Worm (Caenorhabditis elegans) whole organism, L3 larva: Measurements from ENCODE around the gene F53F4.11.

Source experiments
- ZK546.5 ChIP-seq: sonication (generic microtip); optimal IDR thresholded peaks from 2 replicates; lab custom pipeline; 2017; ENCODE audit warnings: missing biosample characterization, missing genetic modification characterization
- aly-2 ChIP-seq: fragments of 150-350 bp; optimal IDR thresholded peaks from 2 replicates; lab custom pipeline; 2014; ENCODE audit warnings: missing biosample characterization, missing genetic modification characterization
- ama-1 ChIP-seq: fragments of 150-350 bp; optimal IDR thresholded peaks from 2 replicates; lab custom pipeline; 2018
- ceh-16 ChIP-seq: sonication (generic microtip); optimal IDR thresholded peaks from 2 replicates; lab custom pipeline; 2017; ENCODE audit warnings: missing biosample characterization, missing genetic modification characterization
- ceh-28 ChIP-seq: fragments of 150-350 bp; optimal IDR thresholded peaks from 2 replicates; lab custom pipeline; 2014; ENCODE audit warnings: missing biosample characterization, missing genetic modification reagents, missing genetic modification characterization
- ceh-82 ChIP-seq: fragments of 150-350 bp; optimal IDR thresholded peaks from 2 replicates; lab custom pipeline; 2014; ENCODE audit warnings: missing biosample characterization, missing genetic modification characterization
- ceh-9 ChIP-seq: sonication (generic microtip); optimal IDR thresholded peaks from 2 replicates; lab custom pipeline; 2018; ENCODE audit warnings: missing biosample characterization, missing genetic modification characterization
- daf-12 ChIP-seq: fragments of 150-350 bp; optimal IDR thresholded peaks from 2 replicates; lab custom pipeline; 2014; ENCODE audit warnings: missing biosample characterization, missing genetic modification reagents, missing genetic modification characterization
- egl-27 ChIP-seq: sonication (generic microtip); optimal IDR thresholded peaks from 4 replicates; lab custom pipeline; 2017; ENCODE audit warnings: missing biosample characterization, missing genetic modification reagents, missing genetic modification characterization
- egl-5 ChIP-seq: fragments of 150-350 bp; optimal IDR thresholded peaks from 2 replicates; lab custom pipeline; 2017; ENCODE audit warnings: missing biosample characterization, missing genetic modification reagents, missing genetic modification characterization, inconsistent platforms
- elt-2 ChIP-seq: sonication (generic microtip); optimal IDR thresholded peaks from 2 replicates; lab custom pipeline; 2016; ENCODE audit warnings: missing genetic modification reagents, mild to moderate bottlenecking, missing genetic modification characterization, missing compliant biosample characterization
- elt-3 ChIP-seq, 3 experiments: fragments of 150-350 bp in 1 of 3; sonication (generic microtip) in 2 of 3; optimal IDR thresholded peaks; 2 replicates in 2 of 3; 4 replicates in 1 of 3; lab custom pipeline; 2014 to 2017; ENCODE audit warnings: missing biosample characterization in 3 of 3, missing genetic modification characterization in 3 of 3
- eor-1 ChIP-seq, 2 experiments: fragments of 150-350 bp; optimal IDR thresholded peaks; 2 replicates each; lab custom pipeline; 2014 to 2018; ENCODE audit warnings: missing biosample characterization in 2 of 2, missing genetic modification characterization in 2 of 2
- fkh-10 ChIP-seq: sonication (generic microtip); optimal IDR thresholded peaks from 2 replicates; lab custom pipeline; 2017; ENCODE audit warnings: missing biosample characterization, missing genetic modification reagents, missing genetic modification characterization
- fkh-2 ChIP-seq: fragments of 150-350 bp; optimal IDR thresholded peaks from 2 replicates; lab custom pipeline; 2014; ENCODE audit warnings: missing biosample characterization, missing genetic modification reagents, missing genetic modification characterization
- fos-1 ChIP-seq: fragments of 150-350 bp; optimal IDR thresholded peaks from 2 replicates; lab custom pipeline; 2014; ENCODE audit warnings: missing biosample characterization, missing genetic modification characterization
- hmg-11 ChIP-seq: sonication (generic microtip); optimal IDR thresholded peaks from 2 replicates; lab custom pipeline; 2016; ENCODE audit warnings: missing genetic modification characterization, missing compliant biosample characterization
- lin-15B ChIP-seq: fragments of 150-350 bp; optimal IDR thresholded peaks from 2 replicates; lab custom pipeline; 2014; ENCODE audit warnings: missing biosample characterization, missing genetic modification characterization
- lin-39 ChIP-seq: fragments of 150-350 bp; optimal IDR thresholded peaks from 2 replicates; lab custom pipeline; 2018; ENCODE audit warnings: missing biosample characterization, missing genetic modification reagents, missing genetic modification characterization
- lsy-12 ChIP-seq: sonication (generic microtip); optimal IDR thresholded peaks from 2 replicates; lab custom pipeline; 2016; ENCODE audit warnings: mild to moderate bottlenecking, missing genetic modification characterization, missing compliant biosample characterization
- mdl-1 ChIP-seq: fragments of 150-350 bp; optimal IDR thresholded peaks from 2 replicates; lab custom pipeline; 2014; ENCODE audit warnings: missing biosample characterization, missing genetic modification characterization
- mml-1 ChIP-seq: fragments of 150-350 bp; sonication (generic microtip); optimal IDR thresholded peaks from 3 replicates; lab custom pipeline; 2014; ENCODE audit warnings: missing biosample characterization, missing genetic modification characterization
- nfya-1 ChIP-seq: sonication (generic microtip); optimal IDR thresholded peaks from 2 replicates; lab custom pipeline; 2017; ENCODE audit warnings: missing genetic modification characterization, mild to moderate bottlenecking, missing compliant biosample characterization, antibody characterized with exemption, moderate library complexity; ENCODE audit not compliant: insufficient read depth
- nhr-11 ChIP-seq: fragments of 150-350 bp; optimal IDR thresholded peaks from 2 replicates; lab custom pipeline; 2014; ENCODE audit warnings: missing biosample characterization, missing genetic modification characterization
- nhr-12 ChIP-seq: fragments of 150-350 bp; optimal IDR thresholded peaks from 2 replicates; lab custom pipeline; 2014; ENCODE audit warnings: missing biosample characterization, missing genetic modification characterization
- nhr-23 ChIP-seq: fragments of 150-350 bp; optimal IDR thresholded peaks from 2 replicates; lab custom pipeline; 2014; ENCODE audit warnings: missing biosample characterization, missing genetic modification reagents, missing genetic modification characterization
- nhr-237 ChIP-seq: fragments of 150-350 bp; optimal IDR thresholded peaks from 2 replicates; lab custom pipeline; 2014; ENCODE audit warnings: missing biosample characterization, missing genetic modification characterization
- nhr-43 ChIP-seq: sonication (generic microtip); optimal IDR thresholded peaks from 2 replicates; lab custom pipeline; 2016; ENCODE audit warnings: mild to moderate bottlenecking, missing genetic modification characterization, missing compliant biosample characterization; ENCODE audit not compliant: poor library complexity, severe bottlenecking
- nhr-67 ChIP-seq: fragments of 150-350 bp; optimal IDR thresholded peaks from 2 replicates; lab custom pipeline; 2014; ENCODE audit warnings: missing biosample characterization, missing genetic modification characterization
- nhr-76 ChIP-seq: fragments of 150-350 bp; sonication (generic microtip); optimal IDR thresholded peaks from 5 replicates; lab custom pipeline; 2014; ENCODE audit warnings: missing biosample characterization, missing genetic modification characterization
- pha-4 ChIP-seq: fragments of 150-350 bp; optimal IDR thresholded peaks from 2 replicates; lab custom pipeline; 2014; ENCODE audit warnings: missing biosample characterization, missing genetic modification reagents, missing genetic modification characterization
- pqm-1 ChIP-seq: fragments of 150-350 bp; optimal IDR thresholded peaks from 2 replicates; lab custom pipeline; 2017; ENCODE audit warnings: missing biosample characterization, missing genetic modification characterization, inconsistent platforms
- sea-2 ChIP-seq: fragments of 150-350 bp; sonication (generic microtip); optimal IDR thresholded peaks from 4 replicates; lab custom pipeline; 2014; ENCODE audit warnings: missing biosample characterization, missing genetic modification reagents, missing genetic modification characterization
- skn-1 ChIP-seq: fragments of 150-350 bp; optimal IDR thresholded peaks from 2 replicates; lab custom pipeline; 2014; ENCODE audit warnings: missing biosample characterization, missing genetic modification characterization
- snpc-4 ChIP-seq: fragments of 150-350 bp; optimal IDR thresholded peaks from 2 replicates; lab custom pipeline; 2014; ENCODE audit warnings: missing biosample characterization, missing genetic modification characterization
- unc-39 ChIP-seq: sonication (generic microtip); optimal IDR thresholded peaks from 4 replicates; lab custom pipeline; 2017; ENCODE audit warnings: missing biosample characterization, missing genetic modification characterization
- unc-62 ChIP-seq: fragments of 150-350 bp; sonication (generic microtip); optimal IDR thresholded peaks from 4 replicates; lab custom pipeline; 2014; ENCODE audit warnings: missing biosample characterization, missing genetic modification reagents, missing genetic modification characterization
- zag-1 ChIP-seq: fragments of 150-350 bp; optimal IDR thresholded peaks from 2 replicates; lab custom pipeline; 2014; ENCODE audit warnings: missing biosample characterization, missing genetic modification characterization
- ztf-4 ChIP-seq: fragments of 150-350 bp; optimal IDR thresholded peaks from 2 replicates; lab custom pipeline; 2014; ENCODE audit warnings: missing biosample characterization, missing genetic modification characterization

The F53F4.11 gene

ce11 chrV:13665089-13665488 is 40.8 kb upstream of the F53F4.11 start, which contains the start of gene rde-12:
TSS of gene rde-12 (plus strand) at chrV:13665389.
- TF ChIP-seq ztf-4 (tag; lab: Kevin White, UChicago) (no peak), daf-12 (tag; lab: Kevin White, UChicago) (no peak), ceh-28 (no peak), fos-1 (tag; lab: Kevin White, UChicago) (no peak), mdl-1 (no peak), sea-2 (GFP tag; lab: Kevin White, UChicago) (no peak), unc-62 (GFP tag; lab: Kevin White, UChicago) (no peak)

- peak; percentile 19 for TF ChIP-seq nfya-1 (tag; lab: Kevin White, UChicago)
- TF ChIP-seq nhr-23 (tag; lab: Kevin White, UChicago), result peak; percentile 9
- TF ChIP-seq pqm-1 (tag; lab: Kevin White, UChicago), result no peak
- no peak for TF ChIP-seq mdl-1
- no peak for TF ChIP-seq sea-2 (GFP tag; lab: Kevin White, UChicago)
- TF ChIP-seq ama-1 (lab: Kevin White, UChicago), result peak; percentile 40
- no peak for TF ChIP-seq egl-5 (tag; lab: Kevin White, UChicago)
- peak; percentile 55 for TF ChIP-seq lin-15B (tag; lab: Kevin White, UChicago)
- peak; percentile 51 for TF ChIP-seq elt-2 (tag; lab: Kevin White, UChicago)
- TF ChIP-seq eor-1 (tag; optimal IDR thresholded peaks at IDR 0.05; lab: Kevin White, UChicago), result no peak
Measured at ce11 chrV:13664340-13664916, 40.1 kb upstream of the F53F4.11 start.

ce11 chrV:13660660-13661325 is 36.5 kb upstream of the F53F4.11 start, which contains the start of gene letm-1:
TSS of gene letm-1 (plus strand) at chrV:13661257.
- no peak for TF ChIP-seq ceh-16 (tag; lab: Kevin White, UChicago)
- no peak for TF ChIP-seq lsy-12
- no peak for TF ChIP-seq nhr-67
- no peak for TF ChIP-seq lin-15B (tag; lab: Kevin White, UChicago)
- peak; percentile 65 for TF ChIP-seq pqm-1 (tag; lab: Kevin White, UChicago)
- no peak for TF ChIP-seq unc-39 (tag; lab: Kevin White, UChicago)
- no peak for TF ChIP-seq hmg-11 (tag; lab: Kevin White, UChicago)
- TF ChIP-seq daf-12 (tag; lab: Kevin White, UChicago), result no peak
- no peak for TF ChIP-seq nhr-43
- peak; percentile 22 for TF ChIP-seq snpc-4
- TF ChIP-seq lin-39 (tag; lab: Kevin White, UChicago), result no peak
- TF ChIP-seq skn-1 (tag; lab: Kevin White, UChicago), result no peak
- TF ChIP-seq egl-27 (tag; lab: Kevin White, UChicago), result no peak
- peak; percentile 12 for TF ChIP-seq nfya-1 (tag; lab: Kevin White, UChicago)
- peak; percentile 39 for TF ChIP-seq elt-2 (tag; lab: Kevin White, UChicago)
- TF ChIP-seq nhr-11 (tag; lab: Kevin White, UChicago), result no peak
- TF ChIP-seq unc-62 (GFP tag; lab: Kevin White, UChicago), result no peak
- TF ChIP-seq nhr-76, result no peak
- TF ChIP-seq mdl-1, result no peak
- TF ChIP-seq zag-1 (tag; lab: Kevin White, UChicago), result no peak
- no peak for TF ChIP-seq ZK546.5 (tag; lab: Kevin White, UChicago)
- TF ChIP-seq pha-4 (tag; lab: Kevin White, UChicago), result peak; percentile 49
- TF ChIP-seq elt-3 (tag; optimal IDR thresholded peaks at IDR 0.05; lab: Kevin White, UChicago), result no peak
- no peak for TF ChIP-seq mml-1 (tag; lab: Kevin White, UChicago)
- no peak for TF ChIP-seq fkh-10
- no peak for TF ChIP-seq nhr-237
- TF ChIP-seq ztf-4 (tag; lab: Kevin White, UChicago), result no peak
- TF ChIP-seq ceh-82 (tag; lab: Kevin White, UChicago), result no peak
- TF ChIP-seq ceh-28, result peak; percentile 16
- no peak for TF ChIP-seq nhr-12 (tag; lab: Kevin White, UChicago)
- TF ChIP-seq sea-2 (GFP tag; lab: Kevin White, UChicago), result no peak
- TF ChIP-seq aly-2 (tag; lab: Kevin White, UChicago), result no peak
- no peak for TF ChIP-seq fkh-2 (tag; lab: Kevin White, UChicago)
- no peak for TF ChIP-seq ceh-9 (tag; lab: Kevin White, UChicago)
